Worm (Caenorhabditis elegans) whole organism, L4 larva: Measurements from ENCODE around the gene gskl-1.

ENCODE experiments used
- ama-1 ChIP-seq: fragments of 150-350 bp; optimal IDR thresholded peaks from 2 replicates; lab custom pipeline; 2014; ENCODE audit warnings: inconsistent platforms, mixed read lengths
- nhr-76 ChIP-seq: fragments of 150-350 bp; optimal IDR thresholded peaks from 2 replicates; lab custom pipeline; 2014; ENCODE audit warnings: missing biosample characterization, missing genetic modification characterization

ce11 chrII:10934786-10935185, 12.6 kb upstream of the gskl-1 start, which contains the start of gene R03D7.2:
- no peak for TF ChIP-seq ama-1
- TF ChIP-seq nhr-76 (tag; lab: Kevin White, UChicago), result no peak
